Worm (Caenorhabditis elegans): ENCODE results near the gene Y111B2A.2.
A peak's percentile ranks its signal among the peaks of the same experiment; 100 is the strongest.

Y111B2A.2 gene

ce11 chrIII:12456801-12457647, 38.9 kb upstream of the Y111B2A.2 start, which contains the start of the genes scav-3 and Y49E10.21 (continued):
- TF ChIP-seq elt-2 (tag; optimal IDR thresholded peaks at IDR 0.05) (no peak), nhr-84 (tag; optimal IDR thresholded peaks at IDR 0.05) (no peak), elt-3 (tag; optimal IDR thresholded peaks at IDR 0.05) (peak in 1 of 6 experiments; percentile 18), fkh-4 (tag; optimal IDR thresholded peaks at IDR 0.05; ENCODE audit: borderline replicate concordance) (no peak), mep-1 (tag; optimal IDR thresholded peaks at IDR 0.05) (peak; percentile 63), unc-62 (GFP tag; optimal IDR thresholded peaks at IDR 0.05) (no peak), unc-98 (GFP tag; IDR thresholded peaks at IDR 0.05) (no peak), lin-35 (GFP tag; optimal IDR thresholded peaks at IDR 0.05) (peak; percentile 42 to 66), skn-1 (tag; optimal IDR thresholded peaks at IDR 0.05) (peak; percentile 34), rnt-1 (tag; optimal IDR thresholded peaks at IDR 0.05) (no peak), ztf-4 (tag; optimal IDR thresholded peaks at IDR 0.05) (no peak), hpl-2 (GFP tag; optimal IDR thresholded peaks at IDR 0.05) (no peak), C34B4.2 (tag; optimal IDR thresholded peaks at IDR 0.05) (no peak), hlh-4 (tag; optimal IDR thresholded peaks at IDR 0.05) (no peak), dsc-1 (tag; optimal IDR thresholded peaks at IDR 0.05) (no peak), ces-1 (GFP tag; optimal IDR thresholded peaks at IDR 0.05) (no peak), alr-1 (tag; optimal IDR thresholded peaks at IDR 0.05; ENCODE audit: borderline replicate concordance) (no peak), lin-39 (tag; optimal IDR thresholded peaks at IDR 0.05) (no peak), C16A3.4 (tag; optimal IDR thresholded peaks at IDR 0.05) (no peak), unc-130 (tag; optimal IDR thresholded peaks at IDR 0.05) (no peak), snu-23 (GFP tag; optimal IDR thresholded peaks at IDR 0.05) (peak; percentile 52), nhr-28 (tag; optimal IDR thresholded peaks at IDR 0.05) (no peak), pag-3 (tag; optimal IDR thresholded peaks at IDR 0.05; ENCODE audit: borderline replicate concordance, insufficient read depth) (no peak), aha-1 (tag; optimal IDR thresholded peaks at IDR 0.05) (no peak), tbx-2 (tag; optimal IDR thresholded peaks at IDR 0.05) (no peak), lin-15B (tag; optimal IDR thresholded peaks at IDR 0.05) (no peak), nhr-77 (tag; optimal IDR thresholded peaks at IDR 0.05) (no peak), zip-4 (GFP tag; optimal IDR thresholded peaks at IDR 0.05) (no peak), fkh-8 (tag; optimal IDR thresholded peaks at IDR 0.05) (no peak), swsn-7 (tag; optimal IDR thresholded peaks at IDR 0.05) (no peak), nhr-19 (GFP tag; conservative IDR thresholded peaks at IDR 0.05) (no peak), blmp-1 (tag; optimal IDR thresholded peaks at IDR 0.05) (peak; percentile 31), efl-3 (GFP tag; optimal IDR thresholded peaks at IDR 0.05) (no peak), hlh-17 (GFP tag; optimal IDR thresholded peaks at IDR 0.05; ENCODE audit: borderline replicate concordance) (no peak), dpl-1 (GFP tag; optimal IDR thresholded peaks at IDR 0.05) (peak; percentile 9 to 56 (median 41)), sptf-1 (tag; optimal IDR thresholded peaks at IDR 0.05) (no peak), irx-1 (tag; optimal IDR thresholded peaks at IDR 0.05) (no peak), nhr-12 (tag; optimal IDR thresholded peaks at IDR 0.05) (no peak), mdl-1 (tag; optimal IDR thresholded peaks at IDR 0.05) (no peak), lin-13 (GFP tag; optimal IDR thresholded peaks at IDR 0.05) (no peak), C04F5.9 (tag; optimal IDR thresholded peaks at IDR 0.05) (no peak)

- no peak for TF ChIP-seq efl-1 (optimal IDR thresholded peaks at IDR 0.05)
- peak in 1 of 2 experiments; percentile 88 for TF ChIP-seq efl-1 (GFP tag; optimal IDR thresholded peaks at IDR 0.05 in 1 of 2)
- no peak for TF ChIP-seq ceh-88 (GFP tag; IDR thresholded peaks at IDR 0.05)
These were observed 36.9 kb upstream of the Y111B2A.2 start for ce11 chrIII:12458970-12459369.
